Worm (Caenorhabditis elegans): ENCODE measurements around the gene C48B4.11.

DNA sequence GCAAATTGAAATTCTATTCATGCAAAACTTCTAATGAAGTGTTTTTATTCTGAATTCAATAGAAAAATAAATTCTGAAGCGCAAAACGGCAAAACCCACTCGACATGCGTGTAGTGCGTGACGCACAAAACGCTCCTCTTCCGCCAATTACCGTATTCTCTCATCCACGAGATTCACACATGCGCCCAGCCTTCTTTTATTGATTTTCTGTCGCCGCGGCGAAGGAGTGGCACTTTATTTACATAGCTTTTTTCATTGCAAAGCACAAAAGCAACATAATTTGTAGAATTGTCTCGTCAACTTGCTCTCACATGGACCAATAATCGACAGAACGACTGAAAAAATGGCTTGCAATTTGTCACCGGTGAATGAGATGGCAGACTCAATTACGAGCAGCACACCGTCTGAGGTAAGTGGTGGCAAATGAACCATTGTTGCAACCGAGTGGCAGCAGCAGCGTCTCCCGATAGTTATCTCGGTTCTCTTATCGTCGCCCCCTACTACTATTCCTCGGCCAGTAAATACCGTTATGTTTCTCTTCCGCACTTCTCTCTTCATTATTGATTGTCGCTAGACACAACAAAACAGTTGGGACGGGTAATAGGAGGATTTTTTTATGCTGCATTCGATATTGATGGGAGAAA is 19.8 kb downstream of the C48B4.11 start, which contains the start of gene unc-16:
- TF ChIP-seq dao-5 (tag; optimal IDR thresholded peaks at IDR 0.05): no peak
- TF ChIP-seq W03F9.2 (tag; optimal IDR thresholded peaks at IDR 0.05): peak; percentile 84
